Fruit fly (Drosophila melanogaster): Measurements from ENCODE around the gene egh.

The egh gene

DNA sequence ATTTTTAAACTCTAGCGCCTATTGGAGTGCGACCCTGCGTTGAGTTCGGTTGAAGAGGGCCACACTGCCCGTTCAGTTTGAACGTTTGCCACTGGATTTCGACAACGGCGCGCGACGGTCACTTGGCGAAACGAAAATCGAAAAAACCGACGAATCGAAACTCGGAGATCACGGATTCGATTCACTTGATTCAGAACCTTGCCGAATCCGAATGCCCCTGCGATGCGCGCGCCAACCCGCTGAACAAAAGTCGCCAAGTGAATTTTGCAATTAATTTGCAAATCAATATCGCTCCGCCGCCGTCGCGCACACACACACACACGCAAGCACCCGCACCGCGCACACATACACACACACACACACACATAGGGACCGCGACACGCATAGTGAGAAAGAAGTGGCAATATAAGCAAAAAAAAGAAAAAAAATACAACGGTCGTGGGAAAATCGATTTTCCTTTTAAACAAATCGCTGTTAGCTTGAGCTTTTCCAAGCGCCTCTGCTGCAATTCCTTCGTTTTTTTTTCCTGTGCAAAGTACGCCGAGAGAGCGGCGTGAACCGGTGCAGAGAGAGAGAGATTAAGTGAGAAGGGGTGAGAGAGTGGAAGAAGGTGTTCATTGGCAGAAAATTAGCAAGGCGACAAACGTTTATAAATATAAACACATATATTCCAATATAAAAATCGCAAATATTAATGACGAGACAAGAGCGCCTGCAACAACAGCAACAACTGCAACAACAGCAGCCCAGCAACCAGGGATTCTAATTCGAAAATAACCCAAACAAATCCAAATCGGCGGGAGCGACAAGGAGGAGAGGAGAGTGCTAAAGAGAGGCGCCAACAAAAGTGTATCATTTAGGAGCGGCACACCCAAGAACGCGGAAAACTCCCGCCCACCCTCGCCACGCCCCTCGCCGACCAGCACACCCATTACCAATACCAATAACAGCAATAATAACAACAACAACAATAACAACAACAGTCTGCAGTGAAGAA, at the start of gene egh:
TSS of gene egh (plus strand) at position 89 of the 997 bp plus-strand sequence.
- TF ChIP-seq CG6854 (GFP tag; optimal IDR thresholded peaks at IDR 0.05) (peak; percentile 37), CG31627 (GFP tag; optimal IDR thresholded peaks at IDR 0.05) (peak; percentile 69), CG9139 (GFP tag; optimal IDR thresholded peaks at IDR 0.05) (peak; percentile 55), CG10631 (GFP tag; optimal IDR thresholded peaks at IDR 0.05) (peak; percentile 67), Hr39 (GFP tag; optimal IDR thresholded peaks at IDR 0.05) (peak; percentile 74), svp (GFP tag) (peak; percentile 90), Hr38 (GFP tag; optimal IDR thresholded peaks at IDR 0.05) (no peak), Met (GFP tag; optimal IDR thresholded peaks at IDR 0.05) (peak; percentile 82), CG11294 (GFP tag; IDR thresholded peaks at IDR 0.05) (peak; percentile 51; the same call in 1 of the 2 replicates), CG4318 (GFP tag; optimal IDR thresholded peaks at IDR 0.05) (peak; percentile 50), topi (GFP tag; optimal IDR thresholded peaks at IDR 0.05) (peak; percentile 85), OdsH (GFP tag; optimal IDR thresholded peaks at IDR 0.05) (peak; percentile 70), spab (GFP tag; optimal IDR thresholded peaks at IDR 0.05) (peak; percentile 50), CG6163 (GFP tag; IDR thresholded peaks at IDR 0.05) (peak; percentile 87), salr (GFP tag; optimal IDR thresholded peaks at IDR 0.05) (peak in 1 of 2 experiments; percentile 64), CG3032 (tag; optimal IDR thresholded peaks at IDR 0.05) (no peak), Ets21C (GFP tag; optimal IDR thresholded peaks at IDR 0.05) (peak; percentile 65), eg (GFP tag; IDR thresholded peaks at IDR 0.05) (peak; percentile 92), Blimp-1 (GFP tag; optimal IDR thresholded peaks at IDR 0.05) (no peak), CG6792 (GFP tag; optimal IDR thresholded peaks at IDR 0.05) (peak; percentile 76), Sox14 (GFP tag; optimal IDR thresholded peaks at IDR 0.05) (peak; percentile 75), CG16779 (tag; optimal IDR thresholded peaks at IDR 0.05) (peak; percentile 67), pdm3 (GFP tag; optimal IDR thresholded peaks at IDR 0.05) (peak; percentile 85), CG34406 (GFP tag; optimal IDR thresholded peaks at IDR 0.05) (peak; percentile 65), Eip78C (GFP tag) (peak; percentile 91), Eip75B (GFP tag; optimal IDR thresholded peaks at IDR 0.05) (peak; percentile 74), Sox102F (GFP tag; optimal IDR thresholded peaks at IDR 0.05) (peak; percentile 76), net (GFP tag; optimal IDR thresholded peaks at IDR 0.05) (peak; percentile 85), achi (GFP tag; optimal IDR thresholded peaks at IDR 0.05) (peak; percentile 70), CG15336 (GFP tag; IDR thresholded peaks at IDR 0.05) (peak; percentile 86), Eip93F (GFP tag; optimal IDR thresholded peaks at IDR 0.05) (no peak), CG11762 (GFP tag; optimal IDR thresholded peaks at IDR 0.05; ENCODE audit: insufficient read depth) (peak; percentile 56), CG7368 (GFP tag; optimal IDR thresholded peaks at IDR 0.05) (peak; percentile 67), acj6 (GFP tag; optimal IDR thresholded peaks at IDR 0.05) (peak; percentile 67), lz (GFP tag; optimal IDR thresholded peaks at IDR 0.05) (peak; percentile 58), esn (GFP tag; optimal IDR thresholded peaks at IDR 0.05) (peak; percentile 71), CG8632 (GFP tag; optimal IDR thresholded peaks at IDR 0.05) (peak; percentile 67), Lpt (GFP tag; optimal IDR thresholded peaks at IDR 0.05) (peak; percentile 71), fd59A (GFP tag; optimal IDR thresholded peaks at IDR 0.05) (no peak), CG6276 (GFP tag; optimal IDR thresholded peaks at IDR 0.05) (peak; percentile 82), Gug (GFP tag; IDR thresholded peaks at IDR 0.05) (peak; percentile 82), CG6808 (GFP tag; optimal IDR thresholded peaks at IDR 0.05) (peak; percentile 60), Sox15 (GFP tag; optimal IDR thresholded peaks at IDR 0.05) (peak; percentile 23), CG32006 (GFP tag; optimal IDR thresholded peaks at IDR 0.05) (peak; percentile 81), CG8319 (GFP tag; optimal IDR thresholded peaks at IDR 0.05) (peak; percentile 41), CG1621 (tag; optimal IDR thresholded peaks at IDR 0.05) (no peak), CG11902 (GFP tag; optimal IDR thresholded peaks at IDR 0.05) (peak; percentile 60), CG10669 (GFP tag; optimal IDR thresholded peaks at IDR 0.05) (peak; percentile 70), cyc (GFP tag; optimal IDR thresholded peaks at IDR 0.05) (peak; percentile 78), CG3919 (GFP tag; optimal IDR thresholded peaks at IDR 0.05) (peak; percentile 83)
